Fruit fly (Drosophila melanogaster): ENCODE data around the gene ATPsynE.

The ATPsynE gene

dm6 chr3R:14285059-14285953, 41.4 kb upstream of the ATPsynE start (continued):
- peak; percentile 42 for TF ChIP-seq caup (GFP tag; optimal IDR thresholded peaks at IDR 0.05; ENCODE audit: severe bottlenecking)
- peak; percentile 25 for TF ChIP-seq CG10147 (GFP tag; optimal IDR thresholded peaks at IDR 0.05)
- TF ChIP-seq tup (GFP tag; optimal IDR thresholded peaks at IDR 0.05), result peak; percentile 12
- no peak for TF ChIP-seq oc (tag; optimal IDR thresholded peaks at IDR 0.05)
- peak; percentile 1 for TF ChIP-seq PHDP (tag; optimal IDR thresholded peaks at IDR 0.05)
- TF ChIP-seq CG13424 (tag; optimal IDR thresholded peaks at IDR 0.05), result peak; percentile 14
- TF ChIP-seq Xbp1 (GFP tag; optimal IDR thresholded peaks at IDR 0.05), result peak; percentile 17
- TF ChIP-seq CG15269 (tag; optimal IDR thresholded peaks at IDR 0.05), result peak; percentile 12
- TF ChIP-seq stwl (tag; optimal IDR thresholded peaks at IDR 0.05), result no peak
- peak; percentile 16 for TF ChIP-seq CG9817 (tag; optimal IDR thresholded peaks at IDR 0.05)
- peak; percentile 4 for TF ChIP-seq CG2712 (tag; optimal IDR thresholded peaks at IDR 0.05)
- peak; percentile 83 for TF ChIP-seq Med (GFP tag)
- TF ChIP-seq sd (tag; optimal IDR thresholded peaks at IDR 0.05), result peak; percentile 79
- TF ChIP-seq BtbVII (GFP tag; optimal IDR thresholded peaks at IDR 0.05), result peak; percentile 58
- peak; percentile 34 for TF ChIP-seq tio (GFP tag; optimal IDR thresholded peaks at IDR 0.05)
- peak; percentile 45 for TF ChIP-seq cad (GFP tag; optimal IDR thresholded peaks at IDR 0.05)
- peak; percentile 5 for TF ChIP-seq CG12155 (GFP tag; optimal IDR thresholded peaks at IDR 0.05)
- TF ChIP-seq CG9437 (GFP tag; optimal IDR thresholded peaks at IDR 0.05), result peak; percentile 16
- TF ChIP-seq shn (GFP tag; optimal IDR thresholded peaks at IDR 0.05), result no peak
- TF ChIP-seq bsh (GFP tag; optimal IDR thresholded peaks at IDR 0.05), result no peak
- peak in 1 of 2 experiments; percentile 5 for TF ChIP-seq dpn (GFP tag; optimal IDR thresholded peaks at IDR 0.05)
- TF ChIP-seq dmrt99B (tag; optimal IDR thresholded peaks at IDR 0.05), result peak; percentile 31
- TF ChIP-seq Trl (optimal IDR thresholded peaks at IDR 0.05), result peak; percentile 71 to 92
- TF ChIP-seq Trl (GFP tag; optimal IDR thresholded peaks at IDR 0.05), result no peak
- TF ChIP-seq ind (GFP tag; optimal IDR thresholded peaks at IDR 0.05), result peak; percentile 23
- no peak for TF ChIP-seq CG17328 (GFP tag; IDR thresholded peaks at IDR 0.05)
- peak; percentile 21 for TF ChIP-seq cwo (GFP tag; optimal IDR thresholded peaks at IDR 0.05)
- no peak for TF ChIP-seq vnd (GFP tag; IDR thresholded peaks at IDR 0.05; ENCODE audit: partially characterized antibody)
- TF ChIP-seq mld (GFP tag; IDR thresholded peaks at IDR 0.05; ENCODE audit: partially characterized antibody), result no peak
- no peak for TF ChIP-seq CG16863 (GFP tag; optimal IDR thresholded peaks at IDR 0.05)
- TF ChIP-seq otp (GFP tag; IDR thresholded peaks at IDR 0.05), result no peak
- TF ChIP-seq abd-A (tag; optimal IDR thresholded peaks at IDR 0.05), result peak; percentile 90
- TF ChIP-seq MBD-R2 (GFP tag; IDR thresholded peaks at IDR 0.05), result no peak
- no peak for TF ChIP-seq CG13894 (tag; optimal IDR thresholded peaks at IDR 0.05)
- TF ChIP-seq Hmr (GFP tag; optimal IDR thresholded peaks at IDR 0.05), result peak; percentile 40
- peak; percentile 13 for TF ChIP-seq CG12659 (GFP tag; optimal IDR thresholded peaks at IDR 0.05)
- TF ChIP-seq CG30403 (GFP tag; optimal IDR thresholded peaks at IDR 0.05), result peak; percentile 25
- peak in 1 of 2 experiments; percentile 11 for TF ChIP-seq Hr51 (GFP tag; optimal IDR thresholded peaks at IDR 0.05)
- no peak for TF ChIP-seq vfl (GFP tag; optimal IDR thresholded peaks at IDR 0.05)
- TF ChIP-seq lab (GFP tag; optimal IDR thresholded peaks at IDR 0.05), result peak; percentile 42
- no peak for TF ChIP-seq ssp (GFP tag; IDR thresholded peaks at IDR 0.05)
- no peak for TF ChIP-seq insv (GFP tag; optimal IDR thresholded peaks at IDR 0.05)
- TF ChIP-seq MESR4 (GFP tag; optimal IDR thresholded peaks at IDR 0.05), result no peak
- TF ChIP-seq Hr3 (GFP tag; optimal IDR thresholded peaks at IDR 0.05), result peak; percentile 33
- TF ChIP-seq CG34376 (GFP tag; optimal IDR thresholded peaks at IDR 0.05), result peak; percentile 51
- no peak for TF ChIP-seq CG34422 (GFP tag; IDR thresholded peaks at IDR 0.05)
- TF ChIP-seq Neu2 (GFP tag; optimal IDR thresholded peaks at IDR 0.05; ENCODE audit: borderline replicate concordance), result no peak
